Worm (Caenorhabditis elegans) whole organism, young adult: ENCODE results near the gene col-186.

Experiments
- C17E4.6 ChIP-seq: fragments of 200-800 bp; sonication (Bioruptor generic); IDR thresholded peaks from 2 replicates; pipeline ENCODE4 v1.3.6; 2022; ENCODE audit warnings: missing genetic modification reagents, missing genetic modification characterization, missing compliant biosample characterization
- F49E8.2 ChIP-seq: sonication (generic microtip); optimal IDR thresholded peaks from 3 replicates; lab custom pipeline; 2017; ENCODE audit warnings: missing genetic modification characterization, mild to moderate bottlenecking, missing compliant biosample characterization, antibody characterized with exemption, moderate library complexity; ENCODE audit not compliant: insufficient read depth
- K11D2.4 ChIP-seq: fragments of 200-800 bp; sonication (Bioruptor generic); IDR thresholded peaks from 2 replicates; pipeline ENCODE4 v1.3.6; 2022; ENCODE audit warnings: missing genetic modification reagents, missing genetic modification characterization, missing compliant biosample characterization
- T26A5.8 ChIP-seq: sonication (generic microtip); optimal IDR thresholded peaks from 2 replicates; lab custom pipeline; 2016; ENCODE audit warnings: missing genetic modification characterization, missing compliant biosample characterization
- Y56A3A.18 ChIP-seq: fragments of 200-800 bp; sonication (Bioruptor generic); IDR thresholded peaks from 2 replicates; pipeline ENCODE4 v1.3.6; 2022; ENCODE audit warnings: missing genetic modification reagents, missing genetic modification characterization, missing compliant biosample characterization
- aptf-2 ChIP-seq: fragments of 200-800 bp; sonication (Bioruptor generic); conservative IDR thresholded peaks from 2 replicates; pipeline ENCODE4 v1.3.6; 2022; ENCODE audit warnings: missing genetic modification reagents, missing genetic modification characterization, missing compliant biosample characterization
- ceh-100 ChIP-seq: fragments of 200-800 bp; sonication (Bioruptor generic); IDR thresholded peaks from 2 replicates; pipeline ENCODE4 v1.3.6; 2022; ENCODE audit warnings: missing genetic modification reagents, missing genetic modification characterization, missing compliant biosample characterization
- ceh-27 ChIP-seq: fragments of 200-800 bp; sonication (Bioruptor generic); optimal IDR thresholded peaks from 2 replicates; lab custom pipeline; 2018; ENCODE audit warnings: mild to moderate bottlenecking, missing genetic modification characterization, moderate library complexity, missing compliant biosample characterization
- ceh-58 ChIP-seq: fragments of 200-800 bp; sonication (Bioruptor generic); IDR thresholded peaks from 2 replicates; pipeline ENCODE4 v1.3.6; 2022; ENCODE audit warnings: missing genetic modification characterization, missing compliant biosample characterization
- dox-1 ChIP-seq: fragments of 200-800 bp; sonication (Bioruptor generic); IDR thresholded peaks from 2 replicates; pipeline ENCODE4 v1.3.6; 2022; ENCODE audit warnings: missing genetic modification reagents, missing genetic modification characterization, missing compliant biosample characterization
- dpff-1 ChIP-seq: sonication (generic microtip); optimal IDR thresholded peaks from 2 replicates; lab custom pipeline; 2017; ENCODE audit warnings: mild to moderate bottlenecking, missing genetic modification characterization, missing compliant biosample characterization
- dpl-1 ChIP-seq: fragments of 150-350 bp; optimal IDR thresholded peaks from 2 replicates; lab custom pipeline; 2014; ENCODE audit warnings: missing biosample characterization, missing genetic modification reagents, missing genetic modification characterization
- efl-1 ChIP-seq: fragments of 150-350 bp; optimal IDR thresholded peaks from 2 replicates; lab custom pipeline; 2014; ENCODE audit warnings: missing biosample characterization, missing genetic modification reagents, missing genetic modification characterization
- egrh-3 ChIP-seq: fragments of 200-800 bp; sonication (Bioruptor generic); IDR thresholded peaks from 2 replicates; pipeline ENCODE4 v1.3.6; 2022; ENCODE audit warnings: missing genetic modification reagents, missing genetic modification characterization, missing compliant biosample characterization
- ets-4 ChIP-seq: fragments of 200-800 bp; sonication (Bioruptor generic); optimal IDR thresholded peaks from 2 replicates; lab custom pipeline; 2018; ENCODE audit warnings: mild to moderate bottlenecking, missing genetic modification characterization, missing compliant biosample characterization
- fkh-3 ChIP-seq: sonication (generic microtip); optimal IDR thresholded peaks from 2 replicates; lab custom pipeline; 2016; ENCODE audit warnings: mild to moderate bottlenecking, missing genetic modification characterization, missing compliant biosample characterization
- hmg-1.2 ChIP-seq: fragments of 200-800 bp; sonication (Bioruptor generic); IDR thresholded peaks from 2 replicates; pipeline ENCODE4 v1.3.6; 2022; ENCODE audit warnings: missing genetic modification reagents, missing genetic modification characterization, missing compliant biosample characterization
- hmg-20 ChIP-seq: fragments of 200-800 bp; sonication (Bioruptor generic); IDR thresholded peaks from 2 replicates; pipeline ENCODE4 v1.3.6; 2022; ENCODE audit warnings: missing genetic modification reagents, missing genetic modification characterization, missing compliant biosample characterization
- hsf-1 ChIP-seq: fragments of 200-800 bp; sonication (Bioruptor generic); IDR thresholded peaks from 2 replicates; pipeline ENCODE4 v1.3.6; 2022; ENCODE audit warnings: missing genetic modification reagents, missing genetic modification characterization, missing compliant biosample characterization
- lsl-1 ChIP-seq: fragments of 200-800 bp; sonication (Bioruptor generic); optimal IDR thresholded peaks from 2 replicates; lab custom pipeline; 2018; ENCODE audit warnings: mild to moderate bottlenecking, missing genetic modification characterization, moderate library complexity, missing compliant biosample characterization
- madf-8 ChIP-seq: fragments of 200-800 bp; sonication (Bioruptor generic); conservative IDR thresholded peaks from 2 replicates; pipeline ENCODE4 v1.3.6; 2022; ENCODE audit warnings: missing genetic modification reagents, missing genetic modification characterization, missing compliant biosample characterization
- mes-4 ChIP-seq: sonication (generic microtip); optimal IDR thresholded peaks from 2 replicates; lab custom pipeline; 2016; ENCODE audit warnings: missing genotype, missing genetic modification characterization, missing compliant biosample characterization
- mxl-1 ChIP-seq: sonication (generic microtip); optimal IDR thresholded peaks from 2 replicates; lab custom pipeline; 2016; ENCODE audit warnings: missing genetic modification characterization, missing compliant biosample characterization
- nfya-2 ChIP-seq: fragments of 200-800 bp; sonication (Bioruptor generic); IDR thresholded peaks from 2 replicates; pipeline ENCODE4 v1.3.6; 2022; ENCODE audit warnings: missing genetic modification reagents, missing genetic modification characterization, missing compliant biosample characterization
- rpc-1 ChIP-seq, 2 experiments: fragments of 150-350 bp in 1 of 2; sonication (generic microtip) in 1 of 2; optimal IDR thresholded peaks; 2 replicates each; lab custom pipeline; 2014 to 2018; ENCODE audit warnings: missing biosample characterization in 1 of 2, missing genetic modification characterization in 1 of 2, missing genetic modification reagents in 1 of 2, missing genotype in 1 of 2
- snpc-4 ChIP-seq, 5 experiments: fragments of 150-350 bp in 1 of 5; sonication (generic microtip) in 4 of 5; optimal IDR thresholded peaks; 2 replicates each; lab custom pipeline; 2014 to 2018; ENCODE audit warnings: missing genetic modification characterization in 5 of 5, missing biosample characterization in 3 of 5, antibody characterized with exemption in 2 of 5, mild to moderate bottlenecking in 2 of 5, missing compliant biosample characterization in 2 of 5, missing genotype in 2 of 5, moderate library complexity in 2 of 5, missing genetic modification reagents in 1 of 5
- tbx-9 ChIP-seq: sonication (generic microtip); optimal IDR thresholded peaks from 2 replicates; lab custom pipeline; 2016; ENCODE audit warnings: borderline replicate concordance, missing genetic modification characterization, inconsistent platforms, missing compliant biosample characterization
- xnd-1 ChIP-seq: sonication (generic microtip); optimal IDR thresholded peaks from 2 replicates; lab custom pipeline; 2016; ENCODE audit warnings: missing genotype, missing genetic modification reagents, missing genetic modification characterization, missing compliant biosample characterization
- zim-3 ChIP-seq: sonication (generic microtip); optimal IDR thresholded peaks from 2 replicates; lab custom pipeline; 2017; ENCODE audit warnings: mild to moderate bottlenecking, missing genetic modification characterization, moderate library complexity, missing compliant biosample characterization
- ztf-18 ChIP-seq: sonication (generic microtip); optimal IDR thresholded peaks from 2 replicates; lab custom pipeline; 2016; ENCODE audit warnings: missing genotype, mild to moderate bottlenecking, missing genetic modification characterization, missing compliant biosample characterization
- ztf-25 ChIP-seq: fragments of 200-800 bp; sonication (Bioruptor generic); IDR thresholded peaks from 2 replicates; pipeline ENCODE4 v1.3.6; 2022; ENCODE audit warnings: missing genetic modification reagents, missing genetic modification characterization, missing compliant biosample characterization
- ztf-26 ChIP-seq: sonication (generic microtip); optimal IDR thresholded peaks from 2 replicates; lab custom pipeline; 2017; ENCODE audit warnings: missing genetic modification characterization, missing compliant biosample characterization
- ztf-28 ChIP-seq: fragments of 200-800 bp; sonication (Bioruptor generic); IDR thresholded peaks from 2 replicates; pipeline ENCODE4 v1.3.6; 2022; ENCODE audit warnings: missing genetic modification reagents, missing genetic modification characterization, missing compliant biosample characterization
- ztf-3 ChIP-seq: fragments of 200-800 bp; sonication (Bioruptor generic); optimal IDR thresholded peaks from 2 replicates; lab custom pipeline; 2018; ENCODE audit warnings: mild to moderate bottlenecking, missing genetic modification characterization, missing compliant biosample characterization
- ztf-6 ChIP-seq: fragments of 200-800 bp; sonication (Bioruptor generic); IDR thresholded peaks from 2 replicates; pipeline ENCODE4 v1.3.6; 2022; ENCODE audit warnings: missing genetic modification reagents, missing genetic modification characterization, missing compliant biosample characterization

The col-186 gene

ce11 chrX:15915774-15916173 is 35.5 kb upstream of the col-186 start:
- no peak for TF ChIP-seq hsf-1 (GFP tag; lab: Robert Waterston, UW)
- TF ChIP-seq ztf-26 (tag; lab: Kevin White, UChicago) = no peak
- no peak for TF ChIP-seq rpc-1 (optimal IDR thresholded peaks at IDR 0.05; lab: Kevin White, UChicago)
- no peak for TF ChIP-seq rpc-1 (tag; optimal IDR thresholded peaks at IDR 0.05; lab: Kevin White, UChicago)
- TF ChIP-seq hmg-1.2 (GFP tag; lab: Robert Waterston, UW) = no peak
- no peak for TF ChIP-seq lsl-1

ce11 chrX:15917000-15917399 is 34.3 kb upstream of the col-186 start, which contains the start of the genes F31B9.4 and F31B9.2:
F31B9.4 (minus strand) TSS chrX:15917100.
F31B9.2 (plus strand) TSS chrX:15917367.
- TF ChIP-seq F49E8.2 (tag; lab: Kevin White, UChicago) (no peak), snpc-4 (GFP tag; optimal IDR thresholded peaks at IDR 0.05; lab: Kevin White, UChicago) (no peak), snpc-4 (tag; optimal IDR thresholded peaks at IDR 0.05; lab: Kevin White, UChicago) (no peak), C17E4.6 (GFP tag; lab: Robert Waterston, UW) (no peak), fkh-3 (tag; lab: Kevin White, UChicago) (no peak), mxl-1 (tag; lab: Kevin White, UChicago) (no peak), T26A5.8 (tag; lab: Kevin White, UChicago) (no peak), dpff-1 (tag; lab: Kevin White, UChicago) (no peak), zim-3 (no peak), xnd-1 (tag; lab: Kevin White, UChicago) (no peak)

- TF ChIP-seq ets-4 (GFP tag; lab: Kevin White, UChicago) (no peak), ceh-58 (GFP tag; lab: Robert Waterston, UW) (no peak), ztf-3 (GFP tag; lab: Kevin White, UChicago) (no peak), aptf-2 (GFP tag; lab: Robert Waterston, UW) (no peak), dox-1 (no peak), madf-8 (GFP tag; lab: Robert Waterston, UW) (no peak), ztf-18 (tag; lab: Kevin White, UChicago) (no peak), ceh-27 (no peak), Y56A3A.18 (GFP tag; lab: Robert Waterston, UW) (no peak), F49E8.2 (tag; lab: Kevin White, UChicago) (no peak), nfya-2 (GFP tag; lab: Robert Waterston, UW) (no peak), ztf-25 (no peak), egrh-3 (GFP tag; lab: Robert Waterston, UW) (no peak), ztf-6 (no peak), efl-1 (GFP tag; lab: Kevin White, UChicago) (no peak)
Measured at ce11 chrX:15919372-15919771, 31.9 kb upstream of the col-186 start, which contains the start of gene F31B9.7. F31B9.7 (plus strand) TSS chrX:15919672.

- TF ChIP-seq hmg-20 (GFP tag; lab: Robert Waterston, UW) = no peak
- no peak for TF ChIP-seq ceh-100
- TF ChIP-seq tbx-9 (tag; lab: Kevin White, UChicago) = no peak
- no peak for TF ChIP-seq K11D2.4 (GFP tag; lab: Robert Waterston, UW)
- no peak for TF ChIP-seq ztf-28
- no peak for TF ChIP-seq mes-4
- TF ChIP-seq dpl-1 (GFP tag; lab: Kevin White, UChicago) = no peak
Measured at ce11 chrX:15923440-15923839, 27.9 kb upstream of the col-186 start, which contains the start of gene F31B9.3. F31B9.3 (plus strand) TSS chrX:15923740.
